Fruit fly (Drosophila melanogaster) whole organism, embryonic: ENCODE measurements around the gene CG6470.
A peak's percentile ranks its signal among the peaks of the same experiment; 100 is the strongest.

Experiments
- BtbVII ChIP-seq: fragments of 200-800 bp; sonication (Bioruptor generic); optimal IDR thresholded peaks from 3 replicates; lab custom pipeline; 2017; ENCODE audit warnings: missing biosample characterization, mild to moderate bottlenecking, missing genetic modification characterization
- CG10209 ChIP-seq: fragments of 200-800 bp; sonication (Bioruptor generic); optimal IDR thresholded peaks from 3 replicates; lab custom pipeline; 2017; ENCODE audit warnings: missing biosample characterization, mild to moderate bottlenecking, missing genetic modification characterization, missing genetic modification reagents
- CG11093 ChIP-seq: fragments of 200-800 bp; sonication (Bioruptor generic); IDR thresholded peaks from 3 replicates; pipeline ENCODE4 v1.3.6; 2022; ENCODE audit warnings: missing biosample characterization, missing genetic modification characterization
- CG13424 ChIP-seq: fragments of 200-800 bp; sonication (Bioruptor generic); optimal IDR thresholded peaks from 2 replicates; lab custom pipeline; 2019; ENCODE audit warnings: missing biosample characterization, mild to moderate bottlenecking, missing genetic modification characterization, moderate library complexity
- CG14050 ChIP-seq: fragments of 200-800 bp; sonication (Bioruptor generic); IDR thresholded peaks from 3 replicates; pipeline ENCODE4 v1.3.6; 2022; ENCODE audit warnings: missing biosample characterization, missing genetic modification characterization
- CG15011 ChIP-seq: fragments of 200-800 bp; sonication (Bioruptor generic); optimal IDR thresholded peaks from 3 replicates; lab custom pipeline; 2018; ENCODE audit warnings: missing biosample characterization, mild to moderate bottlenecking, missing genetic modification characterization
- CG15696 ChIP-seq: fragments of 200-800 bp; sonication (Bioruptor generic); optimal IDR thresholded peaks from 2 replicates; lab custom pipeline; 2019; ENCODE audit warnings: missing biosample characterization, mild to moderate bottlenecking, missing genetic modification characterization, moderate library complexity
- CG16815 ChIP-seq: fragments of 200-800 bp; sonication (Bioruptor generic); optimal IDR thresholded peaks from 3 replicates; lab custom pipeline; 2017; ENCODE audit warnings: missing biosample characterization, mild to moderate bottlenecking, missing genetic modification characterization
- CG17359 ChIP-seq: fragments of 200-800 bp; sonication (Bioruptor generic); optimal IDR thresholded peaks from 3 replicates; lab custom pipeline; 2018; ENCODE audit warnings: missing biosample characterization, mild to moderate bottlenecking, missing genetic modification characterization, moderate library complexity
- CG17361 ChIP-seq: fragments of 200-800 bp; sonication (Bioruptor generic); IDR thresholded peaks from 3 replicates; pipeline ENCODE4 v1.3.6; 2022; ENCODE audit warnings: missing biosample characterization, missing genetic modification characterization
- CG17829 ChIP-seq: fragments of 200-800 bp; optimal IDR thresholded peaks from 2 replicates; lab custom pipeline; 2019; ENCODE audit warnings: missing biosample characterization, mild to moderate bottlenecking, missing genetic modification characterization, moderate library complexity
- CG18619 ChIP-seq: fragments of 200-800 bp; sonication (Bioruptor generic); optimal IDR thresholded peaks from 3 replicates; lab custom pipeline; 2017; ENCODE audit warnings: missing biosample characterization, mild to moderate bottlenecking, missing genetic modification characterization
- CG2712 ChIP-seq: fragments of 200-800 bp; optimal IDR thresholded peaks from 3 replicates; lab custom pipeline; 2019; ENCODE audit warnings: missing biosample characterization, mild to moderate bottlenecking, missing genetic modification characterization, moderate library complexity
- CG2875 ChIP-seq: fragments of 200-800 bp; sonication (Bioruptor generic); optimal IDR thresholded peaks from 2 replicates; lab custom pipeline; 2017; ENCODE audit warnings: missing biosample characterization, mild to moderate bottlenecking, missing genetic modification characterization, missing genetic modification reagents
- CG30403 ChIP-seq: fragments of 200-800 bp; sonication (Bioruptor generic); optimal IDR thresholded peaks from 3 replicates; lab custom pipeline; 2016; ENCODE audit warnings: missing biosample characterization, missing genetic modification characterization
- CG31441 ChIP-seq: fragments of 200-800 bp; sonication (Bioruptor generic); IDR thresholded peaks from 2 replicates; pipeline ENCODE4 v1.3.6; 2022; ENCODE audit warnings: missing biosample characterization, missing genetic modification characterization
- CG4404 ChIP-seq: fragments of 200-800 bp; sonication (Bioruptor generic); IDR thresholded peaks from 2 replicates; pipeline ENCODE4 v1.3.6; 2022; ENCODE audit warnings: missing biosample characterization, missing genetic modification characterization
- CG6689 ChIP-seq: fragments of 200-800 bp; sonication (Bioruptor generic); IDR thresholded peaks from 2 replicates; pipeline ENCODE4 v1.3.6; 2022; ENCODE audit warnings: missing biosample characterization, missing genetic modification characterization
- CG9609 ChIP-seq: fragments of 200-800 bp; sonication (Bioruptor generic); optimal IDR thresholded peaks from 3 replicates; lab custom pipeline; 2016; ENCODE audit warnings: missing biosample characterization, missing genetic modification characterization
- CoRest ChIP-seq: fragments of 200-800 bp; sonication (Bioruptor generic); optimal IDR thresholded peaks from 3 replicates; lab custom pipeline; 2018; ENCODE audit warnings: missing biosample characterization, mild to moderate bottlenecking, missing genetic modification characterization, moderate library complexity
- D ChIP-seq, 2 experiments: fragments of 200-800 bp in 1 of 2; fragments of >200 bp in 1 of 2; sonication (Bioruptor generic) in 1 of 2; optimal IDR thresholded peaks; 2 replicates in 1 of 2; 3 replicates in 1 of 2; lab custom pipeline; 2017; ENCODE audit warnings: mild to moderate bottlenecking in 1 of 2, missing biosample characterization in 1 of 2, missing genetic modification characterization in 1 of 2, missing genetic modification reagents in 1 of 2
- Doc3 ChIP-seq: fragments of 200-800 bp; sonication (Bioruptor generic); IDR thresholded peaks from 3 replicates; pipeline ENCODE4 v1.3.6; 2022; ENCODE audit warnings: missing biosample characterization, missing genetic modification characterization; ENCODE audit not compliant: partially characterized antibody
- E2f1 ChIP-seq: fragments of 200-800 bp; sonication (Bioruptor generic); IDR thresholded peaks from 2 replicates; pipeline ENCODE4 v1.3.6; 2022; ENCODE audit warnings: missing biosample characterization, missing genetic modification characterization
- ERR ChIP-seq: fragments of 200-800 bp; sonication (Bioruptor generic); optimal IDR thresholded peaks from 2 replicates; lab custom pipeline; 2016; ENCODE audit warnings: missing biosample characterization, missing genetic modification characterization
- Hr3 ChIP-seq: fragments of 200-800 bp; sonication (Bioruptor generic); optimal IDR thresholded peaks from 3 replicates; lab custom pipeline; 2016; ENCODE audit warnings: missing biosample characterization, missing genetic modification characterization
- Neu2 ChIP-seq: fragments of 200-800 bp; sonication (Bioruptor generic); optimal IDR thresholded peaks from 3 replicates; lab custom pipeline; 2016; ENCODE audit warnings: missing biosample characterization, missing genetic modification characterization, borderline replicate concordance
- Ptx1 ChIP-seq: fragments of 200-800 bp; sonication (Bioruptor generic); IDR thresholded peaks from 2 replicates; pipeline ENCODE4 v1.3.6; 2022; ENCODE audit warnings: missing biosample characterization, missing genetic modification characterization
- Sin3A ChIP-seq: fragments of >200 bp; optimal IDR thresholded peaks from 2 replicates; lab custom pipeline; 2018
- Sox102F ChIP-seq: fragments of 200-800 bp; sonication (Bioruptor generic); optimal IDR thresholded peaks from 2 replicates; lab custom pipeline; 2018; ENCODE audit warnings: missing biosample characterization, mild to moderate bottlenecking, missing genetic modification characterization, moderate library complexity
- Stat92E ChIP-seq, 3 experiments: fragments of >200 bp in 2 of 3; fragments of 200-800 bp in 1 of 3; sonication (Bioruptor generic) in 1 of 3; optimal IDR thresholded peaks; 2 replicates each; lab custom pipeline; 2017 to 2019; ENCODE audit warnings: missing biosample characterization in 3 of 3, missing genetic modification characterization in 3 of 3, mild to moderate bottlenecking in 1 of 3, moderate library complexity in 1 of 3
- Vsx1 ChIP-seq: fragments of 200-800 bp; sonication (Bioruptor generic); optimal IDR thresholded peaks from 2 replicates; lab custom pipeline; 2017; ENCODE audit warnings: missing biosample characterization, mild to moderate bottlenecking, missing genetic modification characterization, missing genetic modification reagents
- Xrp1 ChIP-seq: fragments of 200-800 bp; sonication (Bioruptor generic); IDR thresholded peaks from 2 replicates; pipeline ENCODE4 v1.3.6; 2022; ENCODE audit warnings: missing biosample characterization, missing genetic modification characterization
- bcd ChIP-seq: fragments of 200-800 bp; sonication (Bioruptor generic); optimal IDR thresholded peaks from 2 replicates; lab custom pipeline; 2017; ENCODE audit warnings: missing biosample characterization, mild to moderate bottlenecking, missing genetic modification characterization
- corto ChIP-seq: fragments of 200-800 bp; sonication (Bioruptor generic); optimal IDR thresholded peaks from 2 replicates; lab custom pipeline; 2016; ENCODE audit warnings: missing biosample characterization, mild to moderate bottlenecking, missing genetic modification characterization, moderate library complexity
- danr ChIP-seq: fragments of 200-800 bp; sonication (Bioruptor generic); IDR thresholded peaks from 2 replicates; pipeline ENCODE4 v1.3.6; 2022; ENCODE audit warnings: missing biosample characterization, missing genetic modification characterization
- dmrt99B ChIP-seq: fragments of 200-800 bp; sonication (Bioruptor generic); optimal IDR thresholded peaks from 2 replicates; lab custom pipeline; 2018; ENCODE audit warnings: missing biosample characterization, mild to moderate bottlenecking, missing genetic modification characterization, moderate library complexity
- dysf ChIP-seq: fragments of 200-800 bp; sonication (Bioruptor generic); IDR thresholded peaks from 3 replicates; pipeline ENCODE4 v1.3.6; 2022; ENCODE audit warnings: missing biosample characterization, missing genetic modification characterization
- ewg ChIP-seq: fragments of 200-800 bp; sonication (Bioruptor generic); optimal IDR thresholded peaks from 3 replicates; lab custom pipeline; 2017; ENCODE audit warnings: mild to moderate bottlenecking, missing biosample characterization, missing genetic modification reagents, missing genetic modification characterization
- gce ChIP-seq: fragments of 200-800 bp; sonication (Bioruptor generic); IDR thresholded peaks from 3 replicates; pipeline ENCODE4 v1.3.6; 2022; ENCODE audit warnings: missing biosample characterization, missing genetic modification characterization
- gem ChIP-seq: fragments of 200-800 bp; sonication (Bioruptor generic); optimal IDR thresholded peaks from 2 replicates; lab custom pipeline; 2019; ENCODE audit warnings: missing biosample characterization, mild to moderate bottlenecking, missing genetic modification characterization, moderate library complexity
- nerfin-1 ChIP-seq: fragments of 200-800 bp; sonication (Bioruptor generic); optimal IDR thresholded peaks from 3 replicates; lab custom pipeline; 2019; ENCODE audit warnings: missing biosample characterization, mild to moderate bottlenecking, missing genetic modification characterization, moderate library complexity
- nom ChIP-seq: fragments of 200-800 bp; sonication (Bioruptor generic); optimal IDR thresholded peaks from 2 replicates; lab custom pipeline; 2017; ENCODE audit warnings: missing biosample characterization, missing genetic modification characterization, mild to moderate bottlenecking, moderate library complexity, missing genetic modification reagents
- phol ChIP-seq: fragments of 200-800 bp; sonication (Bioruptor generic); optimal IDR thresholded peaks from 3 replicates; lab custom pipeline; 2018; ENCODE audit warnings: missing biosample characterization, mild to moderate bottlenecking, missing genetic modification characterization, moderate library complexity
- sisA ChIP-seq: fragments of 200-800 bp; sonication (Bioruptor generic); IDR thresholded peaks from 2 replicates; pipeline ENCODE4 v1.3.6; 2022; ENCODE audit warnings: missing biosample characterization, missing genetic modification characterization
- stc ChIP-seq: fragments of 200-800 bp; sonication (Bioruptor generic); IDR thresholded peaks from 2 replicates; pipeline ENCODE4 v1.3.6; 2022; ENCODE audit warnings: missing biosample characterization, missing genetic modification characterization
- tap ChIP-seq: fragments of 200-800 bp; optimal IDR thresholded peaks from 3 replicates; lab custom pipeline; 2019; ENCODE audit warnings: missing biosample characterization, mild to moderate bottlenecking, missing genetic modification characterization, moderate library complexity
- ttk ChIP-seq: fragments of 200-800 bp; sonication (Bioruptor generic); IDR thresholded peaks from 2 replicates; pipeline ENCODE4 v2.1.2; 2022; ENCODE audit warnings: missing biosample characterization, missing genetic modification characterization
- unc-4 ChIP-seq: fragments of 200-800 bp; sonication (Bioruptor generic); IDR thresholded peaks from 2 replicates; pipeline ENCODE4 v1.3.6; 2022; ENCODE audit warnings: missing biosample characterization, missing genetic modification characterization; ENCODE audit not compliant: partially characterized antibody
- zf30C ChIP-seq: fragments of 200-800 bp; sonication (Bioruptor generic); optimal IDR thresholded peaks from 3 replicates; lab custom pipeline; 2018; ENCODE audit warnings: missing biosample characterization, mild to moderate bottlenecking, missing genetic modification characterization

CG6470 gene

DNA sequence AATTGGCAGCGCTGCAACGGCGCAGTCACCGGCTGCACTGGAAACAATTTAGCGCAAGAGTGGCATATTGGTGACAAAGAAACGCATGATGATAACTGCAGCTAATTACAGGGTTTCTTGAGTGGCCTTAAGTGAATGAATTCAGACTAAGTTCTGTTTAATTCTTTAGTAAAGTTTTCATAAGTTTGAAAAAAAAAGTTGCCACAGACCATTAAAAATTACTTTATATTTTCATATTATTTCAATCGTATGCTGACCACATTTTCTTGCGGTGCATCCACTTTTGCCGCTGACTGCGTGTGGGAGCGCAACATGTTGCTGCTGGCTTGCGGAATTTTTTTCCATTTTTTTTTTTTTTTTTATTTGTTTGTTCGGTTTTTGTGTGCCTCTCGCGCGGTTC lies 37.8 kb upstream of the CG6470 start:
- TF ChIP-seq nerfin-1 (peak; percentile 8), CG6689 (peak; percentile 44; the same call in 1 of the 2 replicates), Stat92E (GFP tag; optimal IDR thresholded peaks at IDR 0.05; lab: Kevin White, UChicago) (no peak), Neu2 (GFP tag; lab: Kevin White, UChicago) (no peak), CG16815 (peak; percentile 55), sisA (peak; percentile 29; the same call in 1 of the 2 replicates), CG2875 (GFP tag; lab: Kevin White, UChicago) (no peak), CG17361 (GFP tag; lab: Robert Waterston, UW) (0 out of 3 replicates have a peak, but pooled peaks have one; percentile 15), CG2712 (tag; lab: Kevin White, UChicago) (peak; percentile 55), CG14050 (no peak), Doc3 (no peak), Vsx1 (GFP tag; lab: Kevin White, UChicago) (no peak), unc-4 (no peak), ewg (GFP tag; lab: Kevin White, UChicago) (peak; percentile 23), danr (GFP tag; lab: Robert Waterston, UW) (0 out of 2 replicates have a peak, but pooled peaks have one; percentile 27), CoRest (tag; lab: Kevin White, UChicago) (peak; percentile 40), D (optimal IDR thresholded peaks at IDR 0.05; lab: Kevin White, UChicago) (no peak), D (GFP tag; optimal IDR thresholded peaks at IDR 0.05; lab: Kevin White, UChicago) (peak; percentile 37), CG30403 (GFP tag; lab: Kevin White, UChicago) (peak; percentile 4), CG17359 (tag; lab: Kevin White, UChicago) (peak; percentile 8), E2f1 (GFP tag; lab: Robert Waterston, UW) (peak; percentile 27; the same call in 1 of the 2 replicates), ERR (GFP tag; lab: Kevin White, UChicago) (no peak), CG10209 (GFP tag; lab: Kevin White, UChicago) (peak; percentile 9), CG18619 (GFP tag; lab: Kevin White, UChicago) (peak; percentile 15), CG15696 (tag; lab: Kevin White, UChicago) (peak; percentile 2), CG15011 (no peak), phol (tag; lab: Kevin White, UChicago) (peak; percentile 49), gce (GFP tag; lab: Robert Waterston, UW) (no peak), dmrt99B (peak; percentile 56), Ptx1 (peak; percentile 45; the same call in 1 of the 2 replicates), CG31441 (GFP tag; lab: Robert Waterston, UW) (peak; percentile 47; the same call in 1 of the 2 replicates), CG13424 (tag; lab: Kevin White, UChicago) (peak; percentile 28), Hr3 (GFP tag; lab: Kevin White, UChicago) (peak; percentile 22), CG11093 (GFP tag; lab: Robert Waterston, UW) (peak; percentile 59; the same call in 2 of the 3 replicates), dysf (GFP tag; lab: Robert Waterston, UW) (peak; percentile 47; the same call in 2 of the 3 replicates), Sin3A (lab: Kevin White, UChicago) (no peak), nom (GFP tag; lab: Kevin White, UChicago) (peak; percentile 40), tap (tag; lab: Kevin White, UChicago) (no peak), gem (tag; lab: Kevin White, UChicago) (peak; percentile 63), CG9609 (no peak), Sox102F (GFP tag; lab: Kevin White, UChicago) (peak; percentile 61), CG4404 (peak; percentile 26; the same call in 1 of the 2 replicates), stc (GFP tag; lab: Robert Waterston, UW) (no peak), bcd (peak; percentile 29), zf30C (GFP tag; lab: Kevin White, UChicago) (peak; percentile 32), BtbVII (GFP tag; lab: Kevin White, UChicago) (no peak), CG17829 (tag; lab: Kevin White, UChicago) (peak; percentile 13), corto (GFP tag; lab: Kevin White, UChicago) (no peak), Xrp1 (GFP tag; lab: Robert Waterston, UW) (peak; percentile 63; the same call in 1 of the 2 replicates), ttk (peak; percentile 34; the same call in 1 of the 2 replicates)
